Worm (Caenorhabditis elegans): ENCODE results near the gene C16D2.3.

Gene C16D2.3

ce11 chrII:9108905-9109551, 28.9 kb upstream of the C16D2.3 start, which contains the start of gene T24H10.4:
T24H10.4 (plus strand) TSS chrII:9109534.
- no peak for TF ChIP-seq gmeb-1 (tag; optimal IDR thresholded peaks at IDR 0.05)
- TF ChIP-seq unc-62 (GFP tag; optimal IDR thresholded peaks at IDR 0.05), result no peak
- peak; percentile 37 for TF ChIP-seq C34F6.9 (tag; optimal IDR thresholded peaks at IDR 0.05)
- peak in 1 of 2 experiments; percentile 13 for TF ChIP-seq lsy-2 (tag; optimal IDR thresholded peaks at IDR 0.05)
- no peak for TF ChIP-seq blmp-1 (tag; optimal IDR thresholded peaks at IDR 0.05; ENCODE audit: insufficient read depth)
- TF ChIP-seq F13H6.1 (tag; optimal IDR thresholded peaks at IDR 0.05), result peak; percentile 18
- TF ChIP-seq nhr-129 (tag; optimal IDR thresholded peaks at IDR 0.05), result peak; percentile 60
- TF ChIP-seq crh-2 (tag; optimal IDR thresholded peaks at IDR 0.05), result no peak

DNA sequence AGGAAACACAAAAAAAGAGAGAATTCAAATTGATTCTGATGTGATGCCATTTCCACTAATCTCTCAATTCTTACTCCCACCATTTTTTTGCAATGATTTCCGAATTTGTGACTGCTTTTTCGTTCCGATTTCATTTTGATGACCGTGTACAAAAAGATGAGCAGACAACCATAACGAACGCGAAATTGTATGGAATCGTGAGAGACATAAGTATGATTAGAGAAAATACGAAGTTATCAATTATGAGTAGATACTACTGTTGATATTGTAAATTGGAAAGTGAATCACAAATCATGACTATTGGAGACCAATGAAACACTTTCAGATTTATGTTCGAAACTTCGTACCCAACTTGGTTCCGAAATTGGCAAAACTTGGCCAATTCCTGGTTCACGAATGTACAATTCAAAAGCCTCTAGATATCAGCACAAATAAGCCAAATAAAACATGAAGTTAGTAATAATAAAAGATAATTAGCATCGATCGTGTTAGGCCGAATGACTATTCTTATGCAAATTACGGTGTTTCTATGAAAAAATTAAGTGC, 26.4 kb upstream of the C16D2.3 start:
- TF ChIP-seq nhr-129 (tag; optimal IDR thresholded peaks at IDR 0.05) (no peak), crh-2 (tag; optimal IDR thresholded peaks at IDR 0.05) (peak; percentile 14), fos-1 (tag; optimal IDR thresholded peaks at IDR 0.05) (peak; percentile 94)

ce11 chrII:9112851-9113250, 25.1 kb upstream of the C16D2.3 start, which contains the start of gene jun-1:
jun-1 (plus strand) TSS chrII:9113157.
- TF ChIP-seq unc-39 (tag; optimal IDR thresholded peaks at IDR 0.05), result no peak
- peak; percentile 91 for TF ChIP-seq F13H6.1 (tag; optimal IDR thresholded peaks at IDR 0.05)
- peak; percentile 51 for TF ChIP-seq nhr-237 (tag; optimal IDR thresholded peaks at IDR 0.05)
- TF ChIP-seq ama-1 (optimal IDR thresholded peaks at IDR 0.05), result no peak
- no peak for TF ChIP-seq R02D3.7 (tag; optimal IDR thresholded peaks at IDR 0.05)
- no peak for TF ChIP-seq lin-39 (tag; optimal IDR thresholded peaks at IDR 0.05)
- TF ChIP-seq ceh-16 (tag; optimal IDR thresholded peaks at IDR 0.05), result peak; percentile 51
- TF ChIP-seq fos-1 (tag; optimal IDR thresholded peaks at IDR 0.05), result peak; percentile 100
- peak; percentile 68 to 91 for TF ChIP-seq lsy-2 (tag; optimal IDR thresholded peaks at IDR 0.05)
- peak; percentile 94 for TF ChIP-seq ztf-4 (tag; optimal IDR thresholded peaks at IDR 0.05)
- TF ChIP-seq Y55F3AM.14 (GFP tag; optimal IDR thresholded peaks at IDR 0.05), result peak; percentile 36
- no peak for TF ChIP-seq nhr-12 (tag; optimal IDR thresholded peaks at IDR 0.05)
- no peak for TF ChIP-seq nhr-23 (tag; optimal IDR thresholded peaks at IDR 0.05)
- no peak for TF ChIP-seq alr-1 (tag; optimal IDR thresholded peaks at IDR 0.05)
- peak; percentile 43 for TF ChIP-seq snpc-4 (tag; optimal IDR thresholded peaks at IDR 0.05)
- TF ChIP-seq ZK546.5 (tag; optimal IDR thresholded peaks at IDR 0.05), result no peak
- no peak for TF ChIP-seq aly-2 (tag; optimal IDR thresholded peaks at IDR 0.05)
- TF ChIP-seq elt-3 (tag; optimal IDR thresholded peaks at IDR 0.05), result no peak
- TF ChIP-seq C34F6.9 (tag; optimal IDR thresholded peaks at IDR 0.05), result peak; percentile 98
- TF ChIP-seq elt-1 (tag; optimal IDR thresholded peaks at IDR 0.05), result no peak
- TF ChIP-seq nhr-11 (tag; optimal IDR thresholded peaks at IDR 0.05), result no peak
- peak; percentile 90 for TF ChIP-seq egl-27 (tag; optimal IDR thresholded peaks at IDR 0.05)
- peak; percentile 73 for TF ChIP-seq gmeb-1 (tag; optimal IDR thresholded peaks at IDR 0.05)
- TF ChIP-seq ztf-1 (GFP tag; conservative IDR thresholded peaks at IDR 0.05), result no peak
- TF ChIP-seq lin-11 (tag; optimal IDR thresholded peaks at IDR 0.05), result no peak
- peak; percentile 18 for TF ChIP-seq ceh-82 (tag; optimal IDR thresholded peaks at IDR 0.05)
- no peak for TF ChIP-seq ztf-11 (tag; optimal IDR thresholded peaks at IDR 0.05)
- TF ChIP-seq nhr-21 (tag; optimal IDR thresholded peaks at IDR 0.05), result peak; percentile 93
- TF ChIP-seq nhr-129 (tag; optimal IDR thresholded peaks at IDR 0.05), result peak; percentile 93
- TF ChIP-seq unc-55 (GFP tag; optimal IDR thresholded peaks at IDR 0.05), result peak; percentile 91
- TF ChIP-seq skn-1 (tag; optimal IDR thresholded peaks at IDR 0.05), result no peak
- no peak for TF ChIP-seq dmd-4 (tag; optimal IDR thresholded peaks at IDR 0.05)
- TF ChIP-seq nhr-6 (tag; optimal IDR thresholded peaks at IDR 0.05), result peak; percentile 80
- TF ChIP-seq mdl-1 (tag; optimal IDR thresholded peaks at IDR 0.05), result peak; percentile 22 to 70
- TF ChIP-seq sma-9 (GFP tag; optimal IDR thresholded peaks at IDR 0.05), result peak; percentile 84
- TF ChIP-seq sma-9 (tag; optimal IDR thresholded peaks at IDR 0.05), result no peak
- TF ChIP-seq nhr-25 (tag; optimal IDR thresholded peaks at IDR 0.05), result peak; percentile 94
- TF ChIP-seq mab-5 (tag; optimal IDR thresholded peaks at IDR 0.05), result peak; percentile 12
- peak; percentile 73 for TF ChIP-seq lin-13 (GFP tag; optimal IDR thresholded peaks at IDR 0.05)
- TF ChIP-seq zag-1 (tag; optimal IDR thresholded peaks at IDR 0.05), result peak; percentile 13
- no peak for TF ChIP-seq peb-1 (tag; optimal IDR thresholded peaks at IDR 0.05)
- TF ChIP-seq sma-3 (GFP tag; optimal IDR thresholded peaks at IDR 0.05), result peak; percentile 94
- TF ChIP-seq nhr-77 (tag; optimal IDR thresholded peaks at IDR 0.05), result peak; percentile 6
- peak; percentile 67 for TF ChIP-seq blmp-1 (tag; optimal IDR thresholded peaks at IDR 0.05; ENCODE audit: insufficient read depth)
- peak; percentile 88 for TF ChIP-seq sem-4 (tag; optimal IDR thresholded peaks at IDR 0.05)
- TF ChIP-seq nhr-10 (tag; optimal IDR thresholded peaks at IDR 0.05), result no peak
- TF ChIP-seq crh-2 (tag; optimal IDR thresholded peaks at IDR 0.05), result peak; percentile 88
